Worm (Caenorhabditis elegans) whole organism, mixed stage, embryonic: ENCODE measurements around the gene F46F5.14.

Experiments used
- bed-3 ChIP-seq: fragments of 200-800 bp; sonication (Bioruptor generic); optimal IDR thresholded peaks from 3 replicates; lab custom pipeline; 2018; ENCODE audit warnings: mild to moderate bottlenecking, missing genetic modification characterization, moderate library complexity, missing compliant biosample characterization
- ceh-39 ChIP-seq: fragments of 150-350 bp; optimal IDR thresholded peaks from 2 replicates; lab custom pipeline; 2014; ENCODE audit warnings: missing biosample characterization, missing genetic modification characterization
- ceh-43 ChIP-seq: fragments of 200-800 bp; sonication (Bioruptor generic); optimal IDR thresholded peaks from 2 replicates; lab custom pipeline; 2018; ENCODE audit warnings: mild to moderate bottlenecking, missing genetic modification characterization, moderate library complexity, missing compliant biosample characterization
- ceh-83 ChIP-seq: fragments of 200-800 bp; sonication (Bioruptor generic); optimal IDR thresholded peaks from 2 replicates; lab custom pipeline; 2018; ENCODE audit warnings: mild to moderate bottlenecking, missing genetic modification characterization, missing compliant biosample characterization
- ces-1 ChIP-seq: fragments of 150-350 bp; optimal IDR thresholded peaks from 2 replicates; lab custom pipeline; 2014; ENCODE audit warnings: missing biosample characterization, missing genetic modification reagents, missing genetic modification characterization
- cnd-1 ChIP-seq: fragments of 200-800 bp; sonication (Bioruptor generic); optimal IDR thresholded peaks from 2 replicates; lab custom pipeline; 2018; ENCODE audit warnings: mild to moderate bottlenecking, missing genetic modification characterization, missing compliant biosample characterization
- drap-1 ChIP-seq: fragments of 200-800 bp; sonication (Bioruptor generic); optimal IDR thresholded peaks from 3 replicates; lab custom pipeline; 2018; ENCODE audit warnings: mild to moderate bottlenecking, missing genetic modification characterization, missing compliant biosample characterization
- elt-1 ChIP-seq: sonication (generic microtip); optimal IDR thresholded peaks from 2 replicates; lab custom pipeline; 2017; ENCODE audit warnings: missing genetic modification characterization, mild to moderate bottlenecking, missing compliant biosample characterization, antibody characterized with exemption, moderate library complexity, borderline replicate concordance; ENCODE audit not compliant: insufficient read depth
- elt-3 ChIP-seq: fragments of 150-350 bp; optimal IDR thresholded peaks from 2 replicates; lab custom pipeline; 2014; ENCODE audit warnings: missing biosample characterization, missing genetic modification characterization
- flh-1 ChIP-seq: fragments of 200-800 bp; sonication (Bioruptor generic); optimal IDR thresholded peaks from 2 replicates; lab custom pipeline; 2018; ENCODE audit warnings: mild to moderate bottlenecking, missing genetic modification characterization, moderate library complexity, missing compliant biosample characterization
- ham-2 ChIP-seq: fragments of 200-800 bp; sonication (Bioruptor generic); optimal IDR thresholded peaks from 2 replicates; lab custom pipeline; 2018; ENCODE audit warnings: mild to moderate bottlenecking, missing genetic modification characterization, missing compliant biosample characterization
- lin-13 ChIP-seq: fragments of 150-350 bp; optimal IDR thresholded peaks from 2 replicates; lab custom pipeline; 2014; ENCODE audit warnings: missing biosample characterization, missing genetic modification characterization
- lin-32 ChIP-seq: fragments of 200-800 bp; sonication (Bioruptor generic); optimal IDR thresholded peaks from 2 replicates; lab custom pipeline; 2018; ENCODE audit warnings: mild to moderate bottlenecking, missing genetic modification characterization, missing compliant biosample characterization
- lsy-2 ChIP-seq: fragments of 150-350 bp; optimal IDR thresholded peaks from 2 replicates; lab custom pipeline; 2014; ENCODE audit warnings: missing biosample characterization, missing genetic modification characterization
- mab-5 ChIP-seq: fragments of 150-350 bp; optimal IDR thresholded peaks from 2 replicates; lab custom pipeline; 2014; ENCODE audit warnings: missing biosample characterization, missing genetic modification characterization
- mep-1 ChIP-seq: fragments of 150-350 bp; optimal IDR thresholded peaks from 2 replicates; lab custom pipeline; 2017; ENCODE audit warnings: missing biosample characterization, missing genetic modification reagents, missing genetic modification characterization, inconsistent platforms
- mls-2 ChIP-seq: sonication (generic microtip); optimal IDR thresholded peaks from 2 replicates; lab custom pipeline; 2016; ENCODE audit warnings: mild to moderate bottlenecking, missing genetic modification characterization, moderate library complexity, missing compliant biosample characterization
- nhr-12 ChIP-seq: fragments of 150-350 bp; optimal IDR thresholded peaks from 2 replicates; lab custom pipeline; 2014; ENCODE audit warnings: missing biosample characterization, missing genetic modification characterization
- nhr-2 ChIP-seq: fragments of 150-350 bp; optimal IDR thresholded peaks from 2 replicates; lab custom pipeline; 2014; ENCODE audit warnings: missing biosample characterization, missing genetic modification characterization
- nhr-237 ChIP-seq: fragments of 150-350 bp; optimal IDR thresholded peaks from 2 replicates; lab custom pipeline; 2014; ENCODE audit warnings: missing biosample characterization, missing genetic modification characterization
- nhr-28 ChIP-seq: fragments of 150-350 bp; optimal IDR thresholded peaks from 2 replicates; lab custom pipeline; 2014; ENCODE audit warnings: missing biosample characterization, missing genetic modification characterization
- nhr-76 ChIP-seq: sonication (generic microtip); optimal IDR thresholded peaks from 2 replicates; lab custom pipeline; 2017; ENCODE audit warnings: missing biosample characterization, missing genetic modification characterization
- pha-4 ChIP-seq: fragments of 150-350 bp; optimal IDR thresholded peaks from 2 replicates; lab custom pipeline; 2018; ENCODE audit warnings: missing biosample characterization, missing genetic modification reagents, missing genetic modification characterization
- sem-2 ChIP-seq: fragments of 200-800 bp; sonication (Bioruptor generic); optimal IDR thresholded peaks from 2 replicates; lab custom pipeline; 2018; ENCODE audit warnings: mild to moderate bottlenecking, missing genetic modification characterization, missing compliant biosample characterization
- snpc-4 ChIP-seq: fragments of 150-350 bp; optimal IDR thresholded peaks from 2 replicates; lab custom pipeline; 2014; ENCODE audit warnings: missing biosample characterization, missing genetic modification characterization
- unc-120 ChIP-seq: sonication (generic microtip); optimal IDR thresholded peaks from 2 replicates; lab custom pipeline; 2017; ENCODE audit warnings: missing genetic modification characterization, missing compliant biosample characterization; ENCODE audit not compliant: poor library complexity, severe bottlenecking
- unc-39 ChIP-seq: fragments of 150-350 bp; optimal IDR thresholded peaks from 2 replicates; lab custom pipeline; 2014; ENCODE audit warnings: missing biosample characterization, missing genetic modification characterization
- unc-62 ChIP-seq: fragments of 150-350 bp; optimal IDR thresholded peaks from 2 replicates; lab custom pipeline; 2014; ENCODE audit warnings: missing biosample characterization, missing genetic modification reagents, missing genetic modification characterization
- zip-8 ChIP-seq: fragments of 150-350 bp; optimal IDR thresholded peaks from 2 replicates; lab custom pipeline; 2014; ENCODE audit warnings: missing biosample characterization, missing genetic modification characterization
- ztf-11 ChIP-seq: fragments of 150-350 bp; optimal IDR thresholded peaks from 2 replicates; lab custom pipeline; 2014; ENCODE audit warnings: missing biosample characterization, missing genetic modification characterization

F46F5.14 gene

ce11 chrII:799700-800099, at the start of gene F46F5.14:
F46F5.14 (plus strand) TSS chrII:800000.
- TF ChIP-seq lin-13 (tag; lab: Kevin White, UChicago) (no peak), ceh-39 (tag; lab: Kevin White, UChicago) (no peak), nhr-2 (tag; lab: Kevin White, UChicago) (no peak), nhr-28 (tag; lab: Kevin White, UChicago) (no peak), elt-3 (tag; lab: Kevin White, UChicago) (no peak), nhr-12 (tag; lab: Kevin White, UChicago) (no peak), cnd-1 (no peak), zip-8 (tag; lab: Kevin White, UChicago) (no peak), unc-62 (GFP tag; lab: Kevin White, UChicago) (no peak), lin-32 (GFP tag; lab: Kevin White, UChicago) (no peak), unc-120 (tag; lab: Kevin White, UChicago) (no peak), flh-1 (GFP tag; lab: Kevin White, UChicago) (no peak), sem-2 (GFP tag; lab: Kevin White, UChicago) (no peak)
- TF ChIP-seq, all 35 proteins: peak for 0

- TF ChIP-seq flh-1 (GFP tag; lab: Kevin White, UChicago) (no peak), nhr-12 (tag; lab: Kevin White, UChicago) (no peak), lin-32 (GFP tag; lab: Kevin White, UChicago) (no peak), elt-3 (tag; lab: Kevin White, UChicago) (no peak), sem-2 (GFP tag; lab: Kevin White, UChicago) (no peak), unc-62 (GFP tag; lab: Kevin White, UChicago) (no peak), ces-1 (GFP tag; lab: Kevin White, UChicago) (no peak), zip-8 (tag; lab: Kevin White, UChicago) (no peak), unc-120 (tag; lab: Kevin White, UChicago) (no peak), pha-4 (tag; lab: Kevin White, UChicago) (no peak), lsy-2 (no peak), mab-5 (tag; lab: Kevin White, UChicago) (no peak), nhr-28 (tag; lab: Kevin White, UChicago) (no peak)
Observed at ce11 chrII:750155-750554, 49.6 kb upstream of the F46F5.14 start, which contains the start of gene snt-6. snt-6 (minus strand) TSS chrII:750212.

- TF ChIP-seq snpc-4 (tag; lab: Kevin White, UChicago) (no peak), lin-13 (tag; lab: Kevin White, UChicago) (no peak), ceh-83 (no peak), mep-1 (no peak), lin-32 (GFP tag; lab: Kevin White, UChicago) (no peak), flh-1 (GFP tag; lab: Kevin White, UChicago) (no peak), ztf-11 (tag; lab: Kevin White, UChicago) (no peak), pha-4 (tag; lab: Kevin White, UChicago) (no peak), nhr-76 (no peak), elt-3 (tag; lab: Kevin White, UChicago) (no peak), unc-120 (tag; lab: Kevin White, UChicago) (no peak), lsy-2 (no peak), nhr-2 (tag; lab: Kevin White, UChicago) (no peak), ceh-39 (tag; lab: Kevin White, UChicago) (no peak), nhr-237 (tag; lab: Kevin White, UChicago) (no peak), drap-1 (no peak)
Observed at ce11 chrII:751850-752249, 48.0 kb upstream of the F46F5.14 start.

ce11 chrII:753469-753868, 46.3 kb upstream of the F46F5.14 start:
- TF ChIP-seq ceh-39 (tag; lab: Kevin White, UChicago) (no peak), unc-62 (GFP tag; lab: Kevin White, UChicago) (no peak), unc-39 (tag; lab: Kevin White, UChicago) (no peak), nhr-12 (tag; lab: Kevin White, UChicago) (no peak), sem-2 (GFP tag; lab: Kevin White, UChicago) (no peak), mls-2 (tag; lab: Kevin White, UChicago) (no peak), ceh-43 (GFP tag; lab: Kevin White, UChicago) (no peak), snpc-4 (tag; lab: Kevin White, UChicago) (no peak), pha-4 (tag; lab: Kevin White, UChicago) (no peak)

ce11 chrII:754971-755370, 44.8 kb upstream of the F46F5.14 start:
- TF ChIP-seq nhr-237 (tag; lab: Kevin White, UChicago) (no peak), ceh-83 (no peak), nhr-28 (tag; lab: Kevin White, UChicago) (no peak), lsy-2 (no peak), sem-2 (GFP tag; lab: Kevin White, UChicago) (no peak), ces-1 (GFP tag; lab: Kevin White, UChicago) (no peak), zip-8 (tag; lab: Kevin White, UChicago) (no peak), unc-62 (GFP tag; lab: Kevin White, UChicago) (no peak), elt-3 (tag; lab: Kevin White, UChicago) (no peak), elt-1 (tag; lab: Kevin White, UChicago) (no peak), ceh-43 (GFP tag; lab: Kevin White, UChicago) (no peak), ham-2 (GFP tag; lab: Kevin White, UChicago) (no peak), flh-1 (GFP tag; lab: Kevin White, UChicago) (no peak), nhr-2 (tag; lab: Kevin White, UChicago) (no peak), bed-3 (GFP tag; lab: Kevin White, UChicago) (no peak), mab-5 (tag; lab: Kevin White, UChicago) (no peak)
